Worm (Caenorhabditis elegans) whole organism, L2 larva: ENCODE data around the gene osm-12.

Experiments used
- R02D3.7 ChIP-seq: fragments of 150-350 bp; optimal IDR thresholded peaks from 2 replicates; lab custom pipeline; 2014; ENCODE audit warnings: missing biosample characterization, missing genetic modification characterization
- ceh-82 ChIP-seq: fragments of 150-350 bp; optimal IDR thresholded peaks from 2 replicates; lab custom pipeline; 2014; ENCODE audit warnings: missing biosample characterization, missing genetic modification characterization
- egl-27 ChIP-seq: sonication (generic microtip); optimal IDR thresholded peaks from 3 replicates; lab custom pipeline; 2017; ENCODE audit warnings: missing biosample characterization, missing genetic modification reagents, missing genetic modification characterization
- lin-11 ChIP-seq: fragments of 150-350 bp; sonication (generic microtip); optimal IDR thresholded peaks from 2 replicates; lab custom pipeline; 2014; ENCODE audit warnings: missing biosample characterization, missing genetic modification characterization, inconsistent platforms, mixed read lengths
- nhr-11 ChIP-seq: fragments of 150-350 bp; optimal IDR thresholded peaks from 2 replicates; lab custom pipeline; 2014; ENCODE audit warnings: missing biosample characterization, missing genetic modification characterization
- unc-62 ChIP-seq: fragments of 150-350 bp; optimal IDR thresholded peaks from 2 replicates; lab custom pipeline; 2014; ENCODE audit warnings: missing biosample characterization, missing genetic modification reagents, missing genetic modification characterization

DNA sequence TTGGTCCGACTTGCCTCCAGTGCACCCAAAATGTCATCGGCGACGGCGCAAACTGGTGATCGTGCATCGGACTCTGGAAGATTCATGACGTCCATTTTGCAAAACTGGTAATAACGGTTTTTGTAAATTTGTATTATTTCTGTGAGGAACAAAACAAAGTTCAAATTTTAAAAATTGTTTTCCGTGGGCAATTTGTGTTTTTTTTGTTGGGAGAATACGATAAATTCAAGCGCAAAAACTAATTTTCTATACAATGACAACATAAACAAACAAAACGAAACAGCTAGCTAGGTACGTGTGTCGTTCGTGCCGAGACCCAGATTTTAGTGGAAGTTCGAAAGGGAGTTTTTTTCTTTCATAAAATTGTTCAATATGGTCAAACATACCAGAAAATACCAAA, 19.4 kb downstream of the osm-12 start, which contains the start of gene Y75B8A.10:
- TF ChIP-seq unc-62 (GFP tag; lab: Kevin White, UChicago): no peak
- no peak for TF ChIP-seq R02D3.7 (tag; lab: Kevin White, UChicago)
- no peak for TF ChIP-seq egl-27 (tag; lab: Kevin White, UChicago)
- no peak for TF ChIP-seq nhr-11 (tag; lab: Kevin White, UChicago)
- TF ChIP-seq lin-11 (tag; lab: Kevin White, UChicago): no peak
- TF ChIP-seq ceh-82: no peak
